Fruit fly (Drosophila melanogaster): ENCODE results near the gene CG12971.

Gene CG12971

DNA sequence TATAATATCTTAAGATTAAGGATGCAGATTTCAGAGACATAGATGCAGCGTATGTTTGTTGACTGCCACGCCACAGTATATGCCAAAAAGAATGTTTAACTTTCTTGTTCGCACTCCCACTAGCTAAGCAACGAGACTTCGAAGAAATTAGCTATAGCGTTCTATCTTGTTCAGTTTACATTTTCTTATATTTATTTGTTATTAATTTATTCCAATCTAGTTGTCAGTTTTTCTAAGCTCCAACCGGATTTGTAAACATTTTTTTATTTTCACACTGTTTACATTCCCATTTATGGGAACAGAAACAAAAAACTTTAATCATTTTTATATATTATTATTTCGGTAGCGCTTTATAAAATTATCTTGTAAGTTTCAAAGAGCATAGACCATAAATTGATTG lies 1.1 kb upstream of the CG12971 start, which contains the start of gene CG32437:
TSS of gene CG32437 (plus strand) at position 301 of the 400 bp plus-strand sequence.
- TF ChIP-seq CG17801 (GFP tag; optimal IDR thresholded peaks at IDR 0.05; ENCODE audit: partially characterized antibody) = no peak

dm6 chr3L:21348983-21349432 lies 7.3 kb downstream of the CG12971 start, which contains the start of gene ebd2:
Gene ebd2, minus strand, starts transcription at chr3L:21349288.
- TF ChIP-seq CG17801 (GFP tag; optimal IDR thresholded peaks at IDR 0.05; ENCODE audit: partially characterized antibody) = no peak

dm6 chr3L:21347197-21347831 lies 9.0 kb downstream of the CG12971 start:
- no peak for TF ChIP-seq CG17801 (GFP tag; optimal IDR thresholded peaks at IDR 0.05; ENCODE audit: partially characterized antibody)

- no peak for TF ChIP-seq CG17801 (GFP tag; optimal IDR thresholded peaks at IDR 0.05; ENCODE audit: partially characterized antibody)
Observed at dm6 chr3L:21346463-21347196, 9.7 kb downstream of the CG12971 start.

DNA sequence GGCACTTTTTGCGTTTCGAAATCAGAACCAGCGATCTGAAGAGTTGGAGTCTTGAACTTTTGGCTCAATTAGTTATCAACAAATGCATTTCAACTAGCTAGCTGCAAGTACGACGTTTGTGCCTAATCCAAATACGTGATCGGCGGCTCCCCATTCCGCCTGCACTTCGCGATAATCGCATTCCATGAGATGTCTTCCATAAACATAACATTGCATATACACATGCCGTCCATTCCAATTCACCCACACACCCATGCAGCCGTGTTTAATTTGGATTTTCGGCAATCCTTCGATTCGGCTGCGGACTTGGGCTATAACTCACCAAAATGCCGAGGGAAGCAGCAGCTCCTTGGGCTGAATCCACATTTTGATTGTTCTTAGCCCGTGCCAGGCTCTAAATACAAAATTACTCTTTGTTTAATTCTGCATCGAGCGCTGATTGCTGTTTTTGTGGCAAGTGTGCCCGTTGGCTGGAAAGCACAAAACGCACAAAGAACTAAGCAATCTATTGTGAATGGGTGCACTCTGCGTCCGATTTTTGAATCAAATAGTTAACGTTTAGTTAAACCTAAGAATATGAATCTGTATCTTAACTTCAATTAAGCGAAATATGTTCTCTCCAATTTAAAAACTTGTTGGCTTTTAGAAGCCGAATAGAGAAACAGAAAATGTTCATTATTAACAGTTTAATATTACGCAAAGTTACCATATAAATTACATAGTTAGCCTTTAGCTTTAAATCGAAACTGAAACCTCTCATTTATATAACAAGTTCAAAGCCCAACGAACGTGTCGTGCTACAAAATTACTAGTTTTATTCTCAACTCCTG lies 12.8 kb downstream of the CG12971 start, which contains the start of the genes Tbc1d8-9 and CG32436:
TSS of gene Tbc1d8-9 (minus strand) at position 463 of the 830 bp plus-strand sequence.
TSS of gene CG32436 (plus strand) at position 780 of the 830 bp plus-strand sequence.
- peak; percentile 19 for TF ChIP-seq CG17801 (GFP tag; optimal IDR thresholded peaks at IDR 0.05; ENCODE audit: partially characterized antibody)

dm6 chr3L:21342592-21342991 lies 13.7 kb downstream of the CG12971 start:
- TF ChIP-seq CG17801 (GFP tag; optimal IDR thresholded peaks at IDR 0.05; ENCODE audit: partially characterized antibody) = no peak

dm6 chr3L:21334999-21335631 lies 21.2 kb downstream of the CG12971 start, which contains the start of gene Tsr1:
Gene Tsr1, plus strand, starts transcription at chr3L:21335215.
- no peak for TF ChIP-seq CG17801 (GFP tag; optimal IDR thresholded peaks at IDR 0.05; ENCODE audit: partially characterized antibody)

- no peak for TF ChIP-seq CG17801 (GFP tag; optimal IDR thresholded peaks at IDR 0.05; ENCODE audit: partially characterized antibody)
Observed at dm6 chr3L:21324724-21325123, 31.6 kb downstream of the CG12971 start.

DNA sequence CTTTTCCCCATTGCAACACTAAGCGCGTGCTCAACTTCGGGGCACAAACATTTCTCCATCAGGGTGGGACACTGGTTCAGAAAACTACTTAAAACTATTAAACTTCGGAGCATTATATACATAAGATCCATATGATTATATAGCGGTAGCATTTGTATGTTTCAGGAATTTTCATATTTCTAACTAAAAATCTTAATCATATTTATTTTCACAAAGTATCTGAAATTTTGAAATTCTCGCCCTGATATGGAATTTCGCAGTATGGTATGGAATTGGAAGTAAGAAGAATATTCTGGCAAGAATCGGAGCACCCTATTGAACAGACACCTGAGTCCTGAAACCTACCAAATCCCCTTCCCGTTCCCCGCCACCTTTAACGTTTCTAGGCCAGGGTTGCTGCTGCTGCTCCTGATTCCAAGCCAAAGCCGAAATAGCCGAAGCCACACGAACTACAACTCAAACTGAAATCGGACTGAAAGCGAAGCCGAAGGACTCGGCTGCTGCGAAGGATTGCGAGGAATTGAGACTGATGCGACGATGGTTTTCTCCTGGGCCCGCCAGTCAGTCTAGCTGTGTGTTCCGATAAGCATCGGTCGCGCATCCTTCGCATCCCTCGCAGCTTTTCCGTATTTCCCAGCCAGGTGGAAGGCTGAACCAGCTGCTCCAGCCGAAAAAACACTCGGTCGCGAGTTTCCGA lies 34.3 kb downstream of the CG12971 start:
- no peak for TF ChIP-seq CG17801 (GFP tag; optimal IDR thresholded peaks at IDR 0.05; ENCODE audit: partially characterized antibody)

dm6 chr3L:21319957-21320356 lies 36.3 kb downstream of the CG12971 start:
- no peak for TF ChIP-seq CG17801 (GFP tag; optimal IDR thresholded peaks at IDR 0.05; ENCODE audit: partially characterized antibody)

DNA sequence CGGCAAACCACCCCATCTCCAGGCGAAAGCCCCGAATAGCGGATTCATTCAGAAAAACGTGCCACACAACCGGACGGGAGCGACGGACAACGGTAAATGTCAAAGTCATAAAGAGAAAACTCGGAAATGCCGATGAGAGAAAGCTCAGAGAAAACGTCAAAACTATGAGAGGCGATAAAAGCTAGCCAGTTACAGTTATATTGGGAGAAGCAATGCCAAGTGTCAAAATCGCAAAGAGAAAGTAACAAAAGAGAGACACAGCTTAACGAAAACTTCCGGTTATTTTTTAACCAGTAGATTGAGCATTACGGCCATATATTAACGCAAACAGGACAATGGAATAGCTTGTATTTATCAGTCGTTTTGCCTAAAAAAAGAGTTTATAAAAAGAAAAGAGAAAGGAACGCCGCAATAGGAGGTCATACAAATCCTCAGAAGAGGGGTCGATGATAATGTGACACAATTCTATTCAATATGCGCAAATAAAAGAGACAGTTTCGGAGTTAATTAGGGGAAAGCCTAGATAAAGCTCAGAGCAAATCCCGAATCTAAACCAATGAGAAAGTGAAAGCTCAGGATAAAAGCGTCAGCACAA lies 36.9 kb downstream of the CG12971 start:
- no peak for TF ChIP-seq CG17801 (GFP tag; optimal IDR thresholded peaks at IDR 0.05; ENCODE audit: partially characterized antibody)

DNA sequence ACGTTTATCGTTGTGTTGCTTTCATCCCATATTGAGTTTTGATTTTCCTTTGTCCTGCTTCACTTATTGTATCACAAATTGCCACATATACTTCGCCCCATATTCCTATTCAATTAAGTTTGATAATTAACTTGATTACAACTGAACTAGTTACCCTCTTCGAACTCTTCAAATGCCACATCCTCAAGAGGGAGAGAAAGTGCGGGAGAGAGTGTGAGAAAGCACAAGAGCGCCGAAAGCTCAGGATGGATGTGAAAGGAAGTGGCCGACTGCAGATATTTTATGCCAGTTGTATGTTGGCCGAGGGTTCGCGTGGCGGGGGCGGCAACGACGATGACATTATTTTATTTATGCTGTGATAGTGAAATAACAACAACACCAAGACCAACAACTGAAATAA lies 37.8 kb downstream of the CG12971 start, which contains the start of gene Rab26:
TSS of gene Rab26 (plus strand) at position 301 of the 400 bp plus-strand sequence.
- no peak for TF ChIP-seq CG17801 (GFP tag; optimal IDR thresholded peaks at IDR 0.05; ENCODE audit: partially characterized antibody)

DNA sequence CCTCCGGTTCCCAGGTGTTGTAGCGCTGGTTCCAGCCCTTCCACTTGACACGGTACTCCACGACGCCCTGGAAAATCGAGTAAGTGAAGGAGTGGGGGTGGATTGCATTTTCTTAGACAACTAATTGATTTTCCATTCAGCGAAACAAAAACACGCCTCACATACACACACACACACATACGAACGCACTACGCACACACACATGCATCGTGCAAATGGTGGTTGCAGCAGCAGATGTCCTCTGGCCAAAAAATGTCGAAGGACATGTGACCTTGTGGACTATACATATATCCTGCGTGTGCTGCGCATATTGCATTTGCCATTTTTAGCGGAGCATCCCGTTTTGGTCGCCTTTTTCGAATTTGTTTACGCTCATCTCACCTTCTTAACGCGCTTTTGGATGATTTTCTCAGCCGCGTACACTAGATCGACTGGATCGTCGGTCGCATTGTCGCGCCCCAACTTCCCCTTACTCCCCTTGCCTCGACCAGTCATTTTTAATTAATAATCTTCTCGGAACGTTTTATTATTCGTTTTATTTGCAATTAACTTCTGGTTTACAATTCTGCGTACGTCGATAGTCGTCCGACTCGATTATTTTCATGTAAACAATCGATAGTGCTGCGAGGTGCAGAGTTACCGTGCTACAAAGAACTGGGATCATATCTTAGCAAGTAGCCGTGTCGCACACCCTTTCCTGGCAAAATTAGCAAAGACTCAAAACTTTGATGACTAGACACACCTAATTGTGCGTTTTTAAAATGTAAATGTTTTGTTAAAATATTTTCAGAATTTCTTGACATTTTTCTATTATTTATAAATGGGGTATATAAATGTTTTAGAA lies 38.7 kb downstream of the CG12971 start, which contains the start of gene Pc:
TSS of gene Pc (minus strand) at position 605 of the 844 bp plus-strand sequence.
- TF ChIP-seq CG17801 (GFP tag; optimal IDR thresholded peaks at IDR 0.05; ENCODE audit: partially characterized antibody) = peak; percentile 9

All from ovary, adult (tissue).